Fruit fly (Drosophila melanogaster) whole organism, embryonic: Measurements from ENCODE around the gene Atu.
A peak's percentile ranks its signal among the peaks of the same experiment; 100 is the strongest.

Source experiments
- Atf-2 ChIP-seq: fragments of 200-800 bp; sonication (Bioruptor generic); optimal IDR thresholded peaks from 2 replicates; lab custom pipeline; 2016; ENCODE audit warnings: missing biosample characterization, missing genetic modification characterization
- Awh ChIP-seq: fragments of 200-800 bp; sonication (Bioruptor generic); IDR thresholded peaks from 2 replicates; pipeline ENCODE4, ENCODE4 v1.3.6; 2022; ENCODE audit warnings: missing biosample characterization, missing genetic modification characterization
- B-H1 ChIP-seq: fragments of 200-800 bp; sonication (Bioruptor generic); IDR thresholded peaks from 3 replicates; pipeline ENCODE4 v1.3.6; 2022; ENCODE audit warnings: missing biosample characterization, missing genetic modification characterization
- B-H2 ChIP-seq: fragments of 200-800 bp; sonication (Bioruptor generic); optimal IDR thresholded peaks from 2 replicates; lab custom pipeline; 2018; ENCODE audit warnings: missing biosample characterization, mild to moderate bottlenecking, missing genetic modification characterization
- BtbVII ChIP-seq: fragments of 200-800 bp; sonication (Bioruptor generic); optimal IDR thresholded peaks from 3 replicates; lab custom pipeline; 2017; ENCODE audit warnings: missing biosample characterization, mild to moderate bottlenecking, missing genetic modification characterization
- CG10366 ChIP-seq: fragments of 200-800 bp; sonication (Bioruptor generic); IDR thresholded peaks from 2 replicates; pipeline ENCODE4 v1.3.6; 2022; ENCODE audit warnings: missing biosample characterization, missing genetic modification characterization
- CG10462 ChIP-seq: fragments of 200-800 bp; sonication (Bioruptor generic); optimal IDR thresholded peaks from 2 replicates; lab custom pipeline; 2016; ENCODE audit warnings: missing biosample characterization, missing genetic modification characterization
- CG13775 ChIP-seq: fragments of 200-800 bp; sonication (Bioruptor generic); optimal IDR thresholded peaks from 3 replicates; lab custom pipeline; 2017; ENCODE audit warnings: missing biosample characterization, mild to moderate bottlenecking, missing genetic modification characterization
- CG1603 ChIP-seq: fragments of 200-800 bp; sonication (Bioruptor generic); optimal IDR thresholded peaks from 2 replicates; lab custom pipeline; 2019; ENCODE audit warnings: missing biosample characterization, mild to moderate bottlenecking, missing genetic modification characterization, moderate library complexity
- CG18599 ChIP-seq: fragments of 200-800 bp; sonication (Bioruptor generic); optimal IDR thresholded peaks from 3 replicates; lab custom pipeline; 2017; ENCODE audit warnings: missing biosample characterization, missing genetic modification characterization, mild to moderate bottlenecking, moderate library complexity, missing genetic modification reagents
- CG2889 ChIP-seq: fragments of 200-800 bp; sonication (Bioruptor generic); IDR thresholded peaks from 3 replicates; pipeline ENCODE4 v1.3.6; 2022; ENCODE audit warnings: missing biosample characterization, missing genetic modification characterization
- CG3281 ChIP-seq: fragments of 200-800 bp; sonication (Bioruptor generic); optimal IDR thresholded peaks from 3 replicates; lab custom pipeline; 2017; ENCODE audit warnings: missing biosample characterization, mild to moderate bottlenecking, missing genetic modification characterization
- CG6654 ChIP-seq: fragments of 200-800 bp; sonication (Bioruptor generic); optimal IDR thresholded peaks from 2 replicates; lab custom pipeline; 2017; ENCODE audit warnings: missing biosample characterization, mild to moderate bottlenecking, missing genetic modification characterization
- CG7963 ChIP-seq: fragments of 200-800 bp; sonication (Bioruptor generic); IDR thresholded peaks from 3 replicates; pipeline ENCODE4 v1.3.6; 2022; ENCODE audit warnings: missing biosample characterization, missing genetic modification characterization; ENCODE audit not compliant: partially characterized antibody
- CG8944 ChIP-seq: fragments of 200-800 bp; sonication (Bioruptor generic); optimal IDR thresholded peaks from 3 replicates; lab custom pipeline; 2016; ENCODE audit warnings: missing biosample characterization, missing genetic modification characterization
- E2f1 ChIP-seq: fragments of 200-800 bp; sonication (Bioruptor generic); IDR thresholded peaks from 2 replicates; pipeline ENCODE4 v1.3.6; 2022; ENCODE audit warnings: missing biosample characterization, missing genetic modification characterization
- Gsc ChIP-seq: fragments of 200-800 bp; sonication (Bioruptor generic); IDR thresholded peaks from 2 replicates; pipeline ENCODE4 v1.3.6; 2022; ENCODE audit warnings: missing biosample characterization, missing genetic modification characterization
- Hand ChIP-seq: fragments of 200-800 bp; sonication (Bioruptor generic); optimal IDR thresholded peaks from 2 replicates; lab custom pipeline; 2017; ENCODE audit warnings: mild to moderate bottlenecking, missing biosample characterization, missing genetic modification reagents, missing genetic modification characterization
- Hr3 ChIP-seq: fragments of 200-800 bp; sonication (Bioruptor generic); optimal IDR thresholded peaks from 3 replicates; lab custom pipeline; 2016; ENCODE audit warnings: missing biosample characterization, missing genetic modification characterization
- NC2α ChIP-seq: fragments of 200-800 bp; sonication (Bioruptor generic); optimal IDR thresholded peaks from 2 replicates; lab custom pipeline; 2016; ENCODE audit warnings: missing biosample characterization, missing genetic modification characterization
- Opbp ChIP-seq: fragments of 200-800 bp; sonication (Bioruptor generic); IDR thresholded peaks from 3 replicates; pipeline ENCODE4 v1.3.6; 2022; ENCODE audit warnings: missing biosample characterization, missing genetic modification characterization; ENCODE audit not compliant: partially characterized antibody
- Pdp1 ChIP-seq, 2 experiments: fragments of 200-800 bp; sonication (Bioruptor generic); optimal IDR thresholded peaks; 3 replicates each; lab custom pipeline; 2016; ENCODE audit warnings: missing biosample characterization in 2 of 2, missing genetic modification characterization in 2 of 2, mild to moderate bottlenecking in 1 of 2, moderate library complexity in 1 of 2
- Sox102F ChIP-seq: fragments of 200-800 bp; sonication (Bioruptor generic); optimal IDR thresholded peaks from 2 replicates; lab custom pipeline; 2018; ENCODE audit warnings: missing biosample characterization, mild to moderate bottlenecking, missing genetic modification characterization, moderate library complexity
- Sry-δ ChIP-seq: fragments of 200-800 bp; sonication (Bioruptor generic); optimal IDR thresholded peaks from 2 replicates; lab custom pipeline; 2016; ENCODE audit warnings: missing biosample characterization, missing genetic modification characterization
- Ssrp ChIP-seq: fragments of 200-800 bp; sonication (Bioruptor generic); optimal IDR thresholded peaks from 2 replicates; lab custom pipeline; 2018; ENCODE audit warnings: missing biosample characterization, mild to moderate bottlenecking, missing genetic modification characterization, moderate library complexity
- Taf1 ChIP-seq: fragments of 200-800 bp; sonication (Bioruptor generic); IDR thresholded peaks from 2 replicates; pipeline ENCODE4 v1.3.6; 2022; ENCODE audit warnings: missing biosample characterization, missing genetic modification characterization
- Xbp1 ChIP-seq: fragments of 200-800 bp; sonication (Bioruptor generic); optimal IDR thresholded peaks from 3 replicates; lab custom pipeline; 2016; ENCODE audit warnings: missing biosample characterization, mild to moderate bottlenecking, missing genetic modification characterization
- ac ChIP-seq: fragments of 200-800 bp; sonication (Bioruptor generic); optimal IDR thresholded peaks from 3 replicates; lab custom pipeline; 2017; ENCODE audit warnings: missing biosample characterization, mild to moderate bottlenecking, missing genetic modification characterization
- amos ChIP-seq: fragments of 200-800 bp; sonication (Bioruptor generic); IDR thresholded peaks from 2 replicates; pipeline ENCODE4 v1.3.6; 2022; ENCODE audit warnings: missing biosample characterization, missing genetic modification characterization; ENCODE audit not compliant: partially characterized antibody
- caup ChIP-seq: fragments of 200-800 bp; sonication (Bioruptor generic); optimal IDR thresholded peaks from 3 replicates; lab custom pipeline; 2017; ENCODE audit warnings: missing biosample characterization, mild to moderate bottlenecking, missing genetic modification characterization, moderate library complexity; ENCODE audit not compliant: severe bottlenecking
- chm ChIP-seq: fragments of 200-800 bp; sonication (Bioruptor generic); IDR thresholded peaks from 2 replicates; pipeline ENCODE4 v1.3.6; 2022; ENCODE audit warnings: missing biosample characterization, missing genetic modification characterization
- dati ChIP-seq: fragments of 200-800 bp; sonication (Bioruptor generic); IDR thresholded peaks from 2 replicates; pipeline ENCODE4 v1.3.6; 2022; ENCODE audit warnings: missing biosample characterization, missing genetic modification characterization
- dm ChIP-seq: fragments of 200-800 bp; sonication (Bioruptor generic); optimal IDR thresholded peaks from 3 replicates; lab custom pipeline; 2016; ENCODE audit warnings: missing biosample characterization, missing genetic modification characterization
- dmrt11E ChIP-seq: fragments of 200-800 bp; sonication (Bioruptor generic); optimal IDR thresholded peaks from 3 replicates; lab custom pipeline; 2018; ENCODE audit warnings: missing biosample characterization, mild to moderate bottlenecking, missing genetic modification characterization, moderate library complexity
- dmrt99B ChIP-seq: fragments of 200-800 bp; sonication (Bioruptor generic); optimal IDR thresholded peaks from 2 replicates; lab custom pipeline; 2018; ENCODE audit warnings: missing biosample characterization, mild to moderate bottlenecking, missing genetic modification characterization, moderate library complexity
- dysf ChIP-seq: fragments of 200-800 bp; sonication (Bioruptor generic); IDR thresholded peaks from 3 replicates; pipeline ENCODE4 v1.3.6; 2022; ENCODE audit warnings: missing biosample characterization, missing genetic modification characterization
- fd3F ChIP-seq: fragments of 200-800 bp; sonication (Bioruptor generic); optimal IDR thresholded peaks from 2 replicates; lab custom pipeline; 2018; ENCODE audit warnings: missing biosample characterization, mild to moderate bottlenecking, missing genetic modification characterization, moderate library complexity
- gsb ChIP-seq: fragments of 200-800 bp; sonication (Bioruptor generic); IDR thresholded peaks from 2 replicates; pipeline ENCODE4 v1.3.6; 2022; ENCODE audit warnings: missing biosample characterization, missing genetic modification characterization
- hth ChIP-seq: fragments of >200 bp; optimal IDR thresholded peaks from 2 replicates; lab custom pipeline; 2017; ENCODE audit warnings: inconsistent platforms
- jigr1 ChIP-seq: fragments of 200-800 bp; sonication (Bioruptor generic); IDR thresholded peaks from 3 replicates; pipeline ENCODE4 v1.3.6; 2022; ENCODE audit warnings: missing biosample characterization, missing genetic modification characterization
- kah ChIP-seq: fragments of 200-800 bp; sonication (Bioruptor generic); optimal IDR thresholded peaks from 2 replicates; lab custom pipeline; 2018; ENCODE audit warnings: missing biosample characterization, mild to moderate bottlenecking, missing genetic modification characterization
- pita ChIP-seq: fragments of 200-800 bp; sonication (Bioruptor generic); optimal IDR thresholded peaks from 2 replicates; lab custom pipeline; 2017; ENCODE audit warnings: missing biosample characterization, mild to moderate bottlenecking, missing genetic modification characterization
- scrt ChIP-seq: fragments of 200-800 bp; sonication (Bioruptor generic); optimal IDR thresholded peaks from 2 replicates; lab custom pipeline; 2018; ENCODE audit warnings: missing biosample characterization, mild to moderate bottlenecking, missing genetic modification characterization, moderate library complexity
- seq ChIP-seq: fragments of 200-800 bp; sonication (Bioruptor generic); IDR thresholded peaks from 2 replicates; pipeline ENCODE4 v1.3.6; 2022; ENCODE audit warnings: missing biosample characterization, missing genetic modification characterization
- sqz ChIP-seq: fragments of 200-800 bp; sonication (Bioruptor generic); optimal IDR thresholded peaks from 3 replicates; lab custom pipeline; 2018; ENCODE audit warnings: missing biosample characterization, mild to moderate bottlenecking, missing genetic modification characterization
- sr ChIP-seq: fragments of 200-800 bp; sonication (Bioruptor generic); IDR thresholded peaks from 3 replicates; pipeline ENCODE4 v1.3.6; 2022; ENCODE audit warnings: missing biosample characterization, missing genetic modification characterization
- stc ChIP-seq: fragments of 200-800 bp; sonication (Bioruptor generic); IDR thresholded peaks from 2 replicates; pipeline ENCODE4 v1.3.6; 2022; ENCODE audit warnings: missing biosample characterization, missing genetic modification characterization
- sug ChIP-seq: fragments of 200-800 bp; optimal IDR thresholded peaks from 2 replicates; lab custom pipeline; 2019; ENCODE audit warnings: missing biosample characterization, mild to moderate bottlenecking, missing genetic modification characterization, moderate library complexity
- toy ChIP-seq: fragments of 200-800 bp; sonication (Bioruptor generic); IDR thresholded peaks from 2 replicates; pipeline ENCODE4 v1.3.6; 2022; ENCODE audit warnings: missing biosample characterization, missing genetic modification characterization
- trh ChIP-seq: fragments of 200-800 bp; sonication (Bioruptor generic); optimal IDR thresholded peaks from 2 replicates; lab custom pipeline; 2016; ENCODE audit warnings: missing biosample characterization, missing genetic modification characterization
- vfl ChIP-seq: fragments of 200-800 bp; sonication (Bioruptor generic); optimal IDR thresholded peaks from 2 replicates; lab custom pipeline; 2016; ENCODE audit warnings: missing biosample characterization, missing genetic modification characterization

Atu gene

DNA sequence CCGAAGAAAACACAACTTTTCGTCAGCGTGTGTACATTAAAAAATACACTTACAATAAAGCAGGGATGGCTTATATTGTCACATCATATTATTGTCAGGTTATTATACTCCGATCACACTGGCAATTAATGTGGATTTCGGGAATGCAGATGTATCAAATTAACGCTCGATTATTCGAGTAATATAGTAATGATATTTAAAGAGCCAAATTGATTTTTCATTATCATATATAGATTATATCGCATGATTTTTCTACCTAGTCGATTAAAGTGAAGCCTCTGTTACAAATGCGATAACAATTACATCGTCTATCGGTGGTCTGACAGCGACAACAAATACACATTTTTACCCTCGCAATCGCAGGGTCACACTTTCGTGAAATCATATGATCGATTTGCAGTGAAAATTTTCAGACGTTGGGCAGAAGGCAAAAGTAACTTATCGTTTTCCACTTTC, 21.7 kb upstream of the Atu start, which contains the start of the genes noi and Vha26 (continued):
- TF ChIP-seq Pdp1 (GFP tag; optimal IDR thresholded peaks at IDR 0.05; lab: Kevin White, UChicago) (peak; percentile 4 to 43), caup (GFP tag; lab: Kevin White, UChicago) (peak; percentile 31), dysf (0 out of 3 replicates have a peak, but pooled peaks have one; percentile 35), CG2889 (GFP tag; lab: Robert Waterston, UW) (no peak), BtbVII (GFP tag; lab: Kevin White, UChicago) (no peak), dmrt11E (peak; percentile 46), B-H2 (GFP tag; lab: Kevin White, UChicago) (no peak), Xbp1 (GFP tag; lab: Kevin White, UChicago) (peak; percentile 38), B-H1 (GFP tag; lab: Robert Waterston, UW) (no peak), CG7963 (GFP tag; lab: Robert Waterston, UW) (peak; percentile 51; the same call in 1 of the 3 replicates), amos (GFP tag; lab: Robert Waterston, UW) (peak; percentile 59), Ssrp (no peak), CG10366 (no peak), Hr3 (GFP tag; lab: Kevin White, UChicago) (peak; percentile 28), ac (GFP tag; lab: Kevin White, UChicago) (no peak), E2f1 (GFP tag; lab: Robert Waterston, UW) (no peak), Sox102F (GFP tag; lab: Kevin White, UChicago) (no peak), Atf-2 (no peak), dm (GFP tag; lab: Kevin White, UChicago) (peak; percentile 16), gsb (GFP tag; lab: Robert Waterston, UW) (no peak), Awh (GFP tag; lab: Robert Waterston, UW) (no peak), jigr1 (no peak), sr (no peak), trh (GFP tag; lab: Kevin White, UChicago) (no peak), seq (GFP tag; lab: Robert Waterston, UW) (no peak), fd3F (GFP tag; lab: Kevin White, UChicago) (peak; percentile 20), Sry-δ (GFP tag; lab: Kevin White, UChicago) (peak; percentile 74), pita (GFP tag; lab: Kevin White, UChicago) (no peak), stc (GFP tag; lab: Robert Waterston, UW) (no peak), CG1603 (tag; lab: Kevin White, UChicago) (peak; percentile 85), dati (GFP tag; lab: Robert Waterston, UW) (no peak), toy (GFP tag; lab: Robert Waterston, UW) (no peak), kah (no peak), Opbp (no peak; the same call in 2 of the 3 replicates), chm (GFP tag; lab: Robert Waterston, UW) (no peak), Taf1 (GFP tag; lab: Robert Waterston, UW) (no peak), dmrt99B (tag; lab: Kevin White, UChicago) (no peak), CG18599 (GFP tag; lab: Kevin White, UChicago) (no peak), scrt (GFP tag; lab: Kevin White, UChicago) (no peak), hth (no peak), Gsc (GFP tag; lab: Robert Waterston, UW) (no peak), sqz (GFP tag; lab: Kevin White, UChicago) (no peak), vfl (GFP tag; lab: Kevin White, UChicago) (no peak), CG13775 (GFP tag; lab: Kevin White, UChicago) (peak; percentile 49), CG6654 (GFP tag; lab: Kevin White, UChicago) (no peak), CG3281 (GFP tag; lab: Kevin White, UChicago) (peak; percentile 22), CG8944 (GFP tag; lab: Kevin White, UChicago) (no peak), Hand (GFP tag; lab: Kevin White, UChicago) (no peak), NC2α (GFP tag; lab: Kevin White, UChicago) (no peak), sug (peak; percentile 63), CG10462 (no peak)
